Fruit fly (Drosophila melanogaster) whole organism, embryonic: ENCODE results near the gene Drsl4.

Source experiments
- Adf1 ChIP-seq: fragments of 200-800 bp; sonication (Bioruptor generic); IDR thresholded peaks from 2 replicates; pipeline ENCODE4 v1.3.6; 2022; ENCODE audit warnings: missing biosample characterization, missing genetic modification characterization
- BEAF-32 ChIP-seq: fragments of 200-800 bp; sonication (Bioruptor generic); optimal IDR thresholded peaks from 3 replicates; lab custom pipeline; 2017; ENCODE audit warnings: missing biosample characterization, missing genetic modification characterization, mild to moderate bottlenecking, moderate library complexity, missing genetic modification reagents
- CG10209 ChIP-seq: fragments of 200-800 bp; sonication (Bioruptor generic); optimal IDR thresholded peaks from 3 replicates; lab custom pipeline; 2017; ENCODE audit warnings: missing biosample characterization, mild to moderate bottlenecking, missing genetic modification characterization, missing genetic modification reagents
- CG11085 ChIP-seq: fragments of 200-800 bp; sonication (Bioruptor generic); IDR thresholded peaks from 2 replicates; pipeline ENCODE4 v1.3.6; 2022; ENCODE audit warnings: missing biosample characterization, missing genetic modification characterization
- CG12744 ChIP-seq: fragments of 200-800 bp; sonication (Bioruptor generic); optimal IDR thresholded peaks from 2 replicates; lab custom pipeline; 2016; ENCODE audit warnings: missing biosample characterization, missing genetic modification characterization
- CG13123 ChIP-seq: fragments of 200-800 bp; sonication (Bioruptor generic); optimal IDR thresholded peaks from 2 replicates; lab custom pipeline; 2016; ENCODE audit warnings: missing biosample characterization, missing genetic modification characterization
- CG14441 ChIP-seq: fragments of 200-800 bp; sonication (Bioruptor generic); IDR thresholded peaks from 2 replicates; pipeline ENCODE4 v1.3.6; 2022; ENCODE audit warnings: missing biosample characterization, missing genetic modification characterization
- CG15269 ChIP-seq: fragments of 200-800 bp; sonication (Bioruptor generic); optimal IDR thresholded peaks from 2 replicates; lab custom pipeline; 2018; ENCODE audit warnings: missing biosample characterization, mild to moderate bottlenecking, missing genetic modification characterization, moderate library complexity
- CG15479 ChIP-seq: fragments of 200-800 bp; sonication (Bioruptor generic); optimal IDR thresholded peaks from 3 replicates; lab custom pipeline; 2019; ENCODE audit warnings: missing biosample characterization, mild to moderate bottlenecking, missing genetic modification characterization, moderate library complexity
- CG1647 ChIP-seq: fragments of 200-800 bp; sonication (Bioruptor generic); optimal IDR thresholded peaks from 3 replicates; lab custom pipeline; 2016; ENCODE audit warnings: missing biosample characterization, missing genetic modification characterization
- CG16813 ChIP-seq: fragments of 200-800 bp; sonication (Bioruptor generic); IDR thresholded peaks from 3 replicates; pipeline ENCODE4 v1.3.6; 2022; ENCODE audit warnings: missing biosample characterization, missing genetic modification characterization; ENCODE audit not compliant: partially characterized antibody
- CG17328 ChIP-seq: fragments of 200-800 bp; sonication (Bioruptor generic); IDR thresholded peaks from 2 replicates; pipeline ENCODE4 v1.3.6; 2022; ENCODE audit warnings: missing biosample characterization, missing genetic modification characterization
- CG17385 ChIP-seq: fragments of 200-800 bp; sonication (Bioruptor generic); optimal IDR thresholded peaks from 3 replicates; lab custom pipeline; 2018; ENCODE audit warnings: missing biosample characterization, mild to moderate bottlenecking, missing genetic modification characterization
- CG1792 ChIP-seq: fragments of 200-800 bp; sonication (Bioruptor generic); optimal IDR thresholded peaks from 2 replicates; lab custom pipeline; 2016; ENCODE audit warnings: missing biosample characterization, missing genetic modification characterization
- CG18764 ChIP-seq: fragments of 200-800 bp; sonication (Bioruptor generic); optimal IDR thresholded peaks from 3 replicates; lab custom pipeline; 2016; ENCODE audit warnings: missing biosample characterization, missing genetic modification characterization
- CG2129 ChIP-seq: fragments of 200-800 bp; sonication (Bioruptor generic); IDR thresholded peaks from 2 replicates; pipeline ENCODE4 v1.3.6; 2022; ENCODE audit warnings: missing biosample characterization, missing genetic modification characterization; ENCODE audit not compliant: partially characterized antibody
- CG2875 ChIP-seq: fragments of 200-800 bp; sonication (Bioruptor generic); optimal IDR thresholded peaks from 2 replicates; lab custom pipeline; 2017; ENCODE audit warnings: missing biosample characterization, mild to moderate bottlenecking, missing genetic modification characterization, missing genetic modification reagents
- CG3163 ChIP-seq: fragments of 200-800 bp; sonication (Bioruptor generic); optimal IDR thresholded peaks from 3 replicates; lab custom pipeline; 2016; ENCODE audit warnings: missing biosample characterization, missing genetic modification characterization
- CG34376 ChIP-seq: fragments of 200-800 bp; sonication (Bioruptor generic); optimal IDR thresholded peaks from 2 replicates; lab custom pipeline; 2018; ENCODE audit warnings: missing biosample characterization, mild to moderate bottlenecking, missing genetic modification characterization
- CG34422 ChIP-seq: fragments of 200-800 bp; sonication (Bioruptor generic); IDR thresholded peaks from 3 replicates; pipeline ENCODE4 v1.3.6; 2022; ENCODE audit warnings: missing biosample characterization, missing genetic modification characterization
- CG4707 ChIP-seq: fragments of 200-800 bp; sonication (Bioruptor generic); optimal IDR thresholded peaks from 2 replicates; lab custom pipeline; 2018; ENCODE audit warnings: missing biosample characterization, mild to moderate bottlenecking, missing genetic modification characterization, moderate library complexity
- CG4854 ChIP-seq: fragments of 200-800 bp; sonication (Bioruptor generic); optimal IDR thresholded peaks from 2 replicates; lab custom pipeline; 2016; ENCODE audit warnings: missing biosample characterization, missing genetic modification characterization, inconsistent platforms
- CG6175 ChIP-seq: fragments of 200-800 bp; sonication (Bioruptor generic); IDR thresholded peaks from 3 replicates; pipeline ENCODE4 v1.3.6; 2022; ENCODE audit warnings: missing biosample characterization, missing genetic modification characterization
- CrebB ChIP-seq: fragments of 200-800 bp; sonication (Bioruptor generic); optimal IDR thresholded peaks from 3 replicates; lab custom pipeline; 2018; ENCODE audit warnings: missing biosample characterization, mild to moderate bottlenecking, missing genetic modification characterization
- D ChIP-seq, 2 experiments: fragments of 200-800 bp in 1 of 2; fragments of >200 bp in 1 of 2; sonication (Bioruptor generic) in 1 of 2; optimal IDR thresholded peaks; 2 replicates in 1 of 2; 3 replicates in 1 of 2; lab custom pipeline; 2017; ENCODE audit warnings: mild to moderate bottlenecking in 1 of 2, missing biosample characterization in 1 of 2, missing genetic modification characterization in 1 of 2, missing genetic modification reagents in 1 of 2
- Dref ChIP-seq: fragments of 200-800 bp; sonication (Bioruptor generic); IDR thresholded peaks from 2 replicates; pipeline ENCODE4 v1.3.6; 2022; ENCODE audit warnings: missing biosample characterization, missing genetic modification characterization
- Fer1 ChIP-seq: fragments of 200-800 bp; sonication (Bioruptor generic); optimal IDR thresholded peaks from 2 replicates; lab custom pipeline; 2017; ENCODE audit warnings: missing biosample characterization, mild to moderate bottlenecking, missing genetic modification characterization
- Fer3 ChIP-seq: fragments of 200-800 bp; sonication (Bioruptor generic); optimal IDR thresholded peaks from 2 replicates; lab custom pipeline; 2018; ENCODE audit warnings: missing biosample characterization, mild to moderate bottlenecking, missing genetic modification characterization, moderate library complexity
- Gug ChIP-seq: fragments of 200-800 bp; sonication (Bioruptor generic); IDR thresholded peaks from 4 replicates; pipeline ENCODE4 v1.3.6; 2022; ENCODE audit warnings: missing biosample characterization, missing genetic modification characterization
- NC2α ChIP-seq: fragments of 200-800 bp; sonication (Bioruptor generic); optimal IDR thresholded peaks from 2 replicates; lab custom pipeline; 2016; ENCODE audit warnings: missing biosample characterization, missing genetic modification characterization
- Poxn ChIP-seq: fragments of 200-800 bp; sonication (Bioruptor generic); IDR thresholded peaks from 2 replicates; pipeline ENCODE4 v1.3.6; 2022; ENCODE audit warnings: missing biosample characterization, missing genetic modification characterization
- Ravus ChIP-seq: fragments of 200-800 bp; sonication (Bioruptor generic); IDR thresholded peaks from 2 replicates; pipeline ENCODE4 v1.3.6; 2022; ENCODE audit warnings: missing biosample characterization, missing genetic modification characterization
- Scr ChIP-seq: fragments of 200-800 bp; sonication (Bioruptor generic); IDR thresholded peaks from 2 replicates; pipeline ENCODE4 v1.3.6; 2022; ENCODE audit warnings: missing biosample characterization, missing genetic modification characterization; ENCODE audit not compliant: partially characterized antibody
- Vsx1 ChIP-seq: fragments of 200-800 bp; sonication (Bioruptor generic); optimal IDR thresholded peaks from 2 replicates; lab custom pipeline; 2017; ENCODE audit warnings: missing biosample characterization, mild to moderate bottlenecking, missing genetic modification characterization, missing genetic modification reagents
- dimm ChIP-seq: fragments of 200-800 bp; sonication (Bioruptor generic); IDR thresholded peaks from 2 replicates; pipeline ENCODE4 v1.3.6; 2022; ENCODE audit warnings: missing biosample characterization, missing genetic modification characterization
- fd3F ChIP-seq: fragments of 200-800 bp; sonication (Bioruptor generic); optimal IDR thresholded peaks from 2 replicates; lab custom pipeline; 2018; ENCODE audit warnings: missing biosample characterization, mild to moderate bottlenecking, missing genetic modification characterization, moderate library complexity
- gcm ChIP-seq: fragments of 200-800 bp; sonication (Bioruptor generic); optimal IDR thresholded peaks from 2 replicates; lab custom pipeline; 2019; ENCODE audit warnings: missing biosample characterization, mild to moderate bottlenecking, missing genetic modification characterization, moderate library complexity
- gcm2 ChIP-seq: fragments of 200-800 bp; sonication (Bioruptor generic); optimal IDR thresholded peaks from 2 replicates; lab custom pipeline; 2016; ENCODE audit warnings: missing biosample characterization, missing genetic modification characterization
- gfzf ChIP-seq: fragments of 200-800 bp; sonication (Bioruptor generic); optimal IDR thresholded peaks from 2 replicates; lab custom pipeline; 2016; ENCODE audit warnings: missing biosample characterization, mild to moderate bottlenecking, missing genetic modification characterization, moderate library complexity
- hkb ChIP-seq, 2 experiments: fragments of 200-800 bp in 1 of 2; fragments of >200 bp in 1 of 2; sonication (Bioruptor generic) in 1 of 2; IDR thresholded peaks in 1 of 2; optimal IDR thresholded peaks in 1 of 2; 2 replicates each; pipeline versions ENCODE4 v1.3.6 to Lab custom; 2017 to 2022; ENCODE audit warnings: missing biosample characterization in 1 of 2, missing genetic modification characterization in 1 of 2
- kay ChIP-seq: fragments of 200-800 bp; sonication (Bioruptor generic); optimal IDR thresholded peaks from 2 replicates; lab custom pipeline; 2016; ENCODE audit warnings: missing biosample characterization, missing genetic modification characterization
- lola ChIP-seq, 3 experiments: fragments of >200 bp in 2 of 3; fragments of 200-800 bp in 1 of 3; sonication (Bioruptor generic) in 1 of 3; optimal IDR thresholded peaks; 2 replicates each; lab custom pipeline; 2017 to 2019; ENCODE audit warnings: missing biosample characterization in 3 of 3, missing genetic modification characterization in 3 of 3, mild to moderate bottlenecking in 1 of 3, moderate library complexity in 1 of 3
- nmo ChIP-seq: fragments of 200-800 bp; sonication (Bioruptor generic); optimal IDR thresholded peaks from 2 replicates; lab custom pipeline; 2018; ENCODE audit warnings: missing biosample characterization, mild to moderate bottlenecking, missing genetic modification characterization, moderate library complexity
- phol ChIP-seq: fragments of 200-800 bp; sonication (Bioruptor generic); optimal IDR thresholded peaks from 3 replicates; lab custom pipeline; 2018; ENCODE audit warnings: missing biosample characterization, mild to moderate bottlenecking, missing genetic modification characterization, moderate library complexity
- run ChIP-seq: fragments of 200-800 bp; sonication (Bioruptor generic); optimal IDR thresholded peaks from 3 replicates; lab custom pipeline; 2018; ENCODE audit warnings: missing biosample characterization, mild to moderate bottlenecking, missing genetic modification characterization
- shn ChIP-seq: fragments of 200-800 bp; sonication (Bioruptor generic); optimal IDR thresholded peaks from 3 replicates; lab custom pipeline; 2016; ENCODE audit warnings: missing biosample characterization, missing genetic modification characterization
- sisA ChIP-seq: fragments of 200-800 bp; sonication (Bioruptor generic); IDR thresholded peaks from 2 replicates; pipeline ENCODE4 v1.3.6; 2022; ENCODE audit warnings: missing biosample characterization, missing genetic modification characterization
- slp2 ChIP-seq: fragments of 200-800 bp; sonication (Bioruptor generic); optimal IDR thresholded peaks from 2 replicates; lab custom pipeline; 2016; ENCODE audit warnings: missing biosample characterization, missing genetic modification characterization
- tio ChIP-seq: fragments of 200-800 bp; sonication (Bioruptor generic); optimal IDR thresholded peaks from 2 replicates; lab custom pipeline; 2017; ENCODE audit warnings: missing biosample characterization, missing genetic modification characterization, inconsistent platforms
- zfh1 ChIP-seq: fragments of 200-800 bp; sonication (Bioruptor generic); IDR thresholded peaks from 3 replicates; pipeline ENCODE4 v1.3.6; 2022; ENCODE audit warnings: missing biosample characterization, missing genetic modification characterization

Drsl4 gene

dm6 chr3L:3305430-3305829, 10.0 kb upstream of the Drsl4 start (continued):
- TF ChIP-seq CG4854 (GFP tag; lab: Kevin White, UChicago): no peak
- no peak for TF ChIP-seq CG11085 (GFP tag; lab: Robert Waterston, UW)
- TF ChIP-seq dimm (GFP tag; lab: Robert Waterston, UW): no peak
- TF ChIP-seq CG34376 (GFP tag; lab: Kevin White, UChicago): no peak
- TF ChIP-seq Vsx1 (GFP tag; lab: Kevin White, UChicago): peak; percentile 11
- TF ChIP-seq Poxn (GFP tag; lab: Robert Waterston, UW): no peak
- no peak for TF ChIP-seq CG34422 (GFP tag; lab: Robert Waterston, UW)
- no peak for TF ChIP-seq run (tag; lab: Kevin White, UChicago)
- TF ChIP-seq CG3163 (GFP tag; lab: Kevin White, UChicago): peak; percentile 13
- TF ChIP-seq CG4707 (GFP tag; lab: Kevin White, UChicago): peak; percentile 34
- no peak for TF ChIP-seq CG17385
- no peak for TF ChIP-seq sisA (GFP tag; lab: Robert Waterston, UW)
- TF ChIP-seq Gug (GFP tag; lab: Robert Waterston, UW): no peak
- no peak for TF ChIP-seq slp2
- TF ChIP-seq CG14441 (GFP tag; lab: Robert Waterston, UW): no peak
- no peak for TF ChIP-seq Ravus (GFP tag; lab: Robert Waterston, UW)
- no peak for TF ChIP-seq Dref (GFP tag; lab: Robert Waterston, UW)
- TF ChIP-seq CG13123 (GFP tag; lab: Kevin White, UChicago): peak; percentile 24
- TF ChIP-seq Fer3: no peak
- no peak for TF ChIP-seq BEAF-32 (GFP tag; lab: Kevin White, UChicago)
- peak; percentile 31 for TF ChIP-seq kay (GFP tag; lab: Kevin White, UChicago)
- peak; percentile 55 for TF ChIP-seq CG18764
- TF ChIP-seq CG2129 (GFP tag; lab: Robert Waterston, UW): no peak
- peak; percentile 6 for TF ChIP-seq CG15269 (tag; lab: Kevin White, UChicago)
- no peak for TF ChIP-seq gcm2 (GFP tag; lab: Kevin White, UChicago)
- peak; percentile 42 for TF ChIP-seq fd3F (GFP tag; lab: Kevin White, UChicago)
- no peak for TF ChIP-seq CG16813 (GFP tag; lab: Robert Waterston, UW)
- TF ChIP-seq phol: no peak
- TF ChIP-seq CG15479: no peak
- TF ChIP-seq CG1792 (GFP tag; lab: Kevin White, UChicago): peak; percentile 58
- TF ChIP-seq zfh1 (GFP tag; lab: Robert Waterston, UW): peak; percentile 45; the same call in 1 of the 3 replicates
- no peak for TF ChIP-seq gfzf (GFP tag; lab: Kevin White, UChicago)
- no peak for TF ChIP-seq NC2α (GFP tag; lab: Kevin White, UChicago)
- peak; percentile 5 for TF ChIP-seq shn (GFP tag; lab: Kevin White, UChicago)
- peak; percentile 19; the same call in 1 of the 2 replicates for TF ChIP-seq CG17328 (GFP tag; lab: Robert Waterston, UW)
- peak; percentile 66 for TF ChIP-seq CG2875
- no peak for TF ChIP-seq CG6175 (GFP tag; lab: Robert Waterston, UW)
- peak; percentile 8 for TF ChIP-seq nmo (GFP tag; lab: Kevin White, UChicago)
- TF ChIP-seq D (optimal IDR thresholded peaks at IDR 0.05; lab: Kevin White, UChicago): no peak
- peak; percentile 15 for TF ChIP-seq D (GFP tag; optimal IDR thresholded peaks at IDR 0.05; lab: Kevin White, UChicago)
- peak; percentile 30 for TF ChIP-seq CrebB (tag; lab: Kevin White, UChicago)
- TF ChIP-seq tio (GFP tag; lab: Kevin White, UChicago): no peak
- TF ChIP-seq CG10209: peak; percentile 74
- no peak for TF ChIP-seq Scr
- TF ChIP-seq lola (GFP tag; optimal IDR thresholded peaks at IDR 0.05; lab: Kevin White, UChicago): peak in 1 of 3 experiments; percentile 49
- TF ChIP-seq Adf1 (GFP tag; lab: Robert Waterston, UW): no peak
- no peak for TF ChIP-seq CG1647
- no peak for TF ChIP-seq Fer1 (GFP tag; lab: Kevin White, UChicago)
- TF ChIP-seq gcm: no peak
- no peak for TF ChIP-seq CG12744 (GFP tag; lab: Kevin White, UChicago)
- TF ChIP-seq hkb (optimal IDR thresholded peaks at IDR 0.05; lab: Kevin White, UChicago): no peak
- TF ChIP-seq hkb (GFP tag; IDR thresholded peaks at IDR 0.05; lab: Robert Waterston, UW): no peak
